Worm (Caenorhabditis elegans) whole organism, young adult: ENCODE results near the gene perm-5.

ENCODE experiments used
- B0336.3 ChIP-seq: fragments of 200-800 bp; sonication (Bioruptor generic); IDR thresholded peaks from 2 replicates; pipeline ENCODE4 v1.3.6; 2022; ENCODE audit warnings: missing genetic modification characterization, missing compliant biosample characterization
- C17E4.6 ChIP-seq: fragments of 200-800 bp; sonication (Bioruptor generic); IDR thresholded peaks from 2 replicates; pipeline ENCODE4 v1.3.6; 2022; ENCODE audit warnings: missing genetic modification reagents, missing genetic modification characterization, missing compliant biosample characterization
- F10E7.11 ChIP-seq: sonication (generic microtip); optimal IDR thresholded peaks from 2 replicates; lab custom pipeline; 2017; ENCODE audit warnings: mild to moderate bottlenecking, missing genetic modification characterization, moderate library complexity, missing compliant biosample characterization
- F33H1.4 ChIP-seq: fragments of 200-800 bp; sonication (Bioruptor generic); IDR thresholded peaks from 2 replicates; pipeline ENCODE4 v1.3.6; 2022; ENCODE audit warnings: missing genetic modification reagents, missing genetic modification characterization, missing compliant biosample characterization
- F37B4.10 ChIP-seq: fragments of 200-800 bp; sonication (Bioruptor generic); IDR thresholded peaks from 2 replicates; pipeline ENCODE4 v1.3.6; 2022; ENCODE audit warnings: missing genetic modification characterization, missing compliant biosample characterization
- K11D2.4 ChIP-seq: fragments of 200-800 bp; sonication (Bioruptor generic); IDR thresholded peaks from 2 replicates; pipeline ENCODE4 v1.3.6; 2022; ENCODE audit warnings: missing genetic modification reagents, missing genetic modification characterization, missing compliant biosample characterization
- T26A5.8 ChIP-seq: sonication (generic microtip); optimal IDR thresholded peaks from 2 replicates; lab custom pipeline; 2016; ENCODE audit warnings: missing genetic modification characterization, missing compliant biosample characterization
- Y67H2A.10 ChIP-seq: fragments of 200-800 bp; sonication (Bioruptor generic); conservative IDR thresholded peaks from 2 replicates; pipeline ENCODE4 v1.3.6; 2022; ENCODE audit warnings: missing genetic modification reagents, missing genetic modification characterization, missing compliant biosample characterization
- ama-1 ChIP-seq, 3 experiments: fragments of 150-350 bp in 1 of 3; sonication (generic microtip) in 2 of 3; optimal IDR thresholded peaks; 2 replicates each; lab custom pipeline; 2014 to 2018; ENCODE audit warnings: missing biosample characterization in 2 of 3, missing genetic modification characterization in 2 of 3, missing genetic modification reagents in 2 of 3
- atf-7 ChIP-seq: sonication (generic microtip); optimal IDR thresholded peaks from 2 replicates; lab custom pipeline; 2017; ENCODE audit warnings: mild to moderate bottlenecking, missing genetic modification characterization, missing compliant biosample characterization
- athp-1 ChIP-seq: sonication (generic microtip); optimal IDR thresholded peaks from 2 replicates; lab custom pipeline; 2017; ENCODE audit warnings: mild to moderate bottlenecking, missing genetic modification characterization, missing compliant biosample characterization
- cebp-2 ChIP-seq: fragments of 200-800 bp; sonication (Bioruptor generic); IDR thresholded peaks from 2 replicates; pipeline ENCODE4 v1.3.6; 2022; ENCODE audit warnings: missing genetic modification characterization, missing compliant biosample characterization
- ceh-100 ChIP-seq: fragments of 200-800 bp; sonication (Bioruptor generic); IDR thresholded peaks from 2 replicates; pipeline ENCODE4 v1.3.6; 2022; ENCODE audit warnings: missing genetic modification reagents, missing genetic modification characterization, missing compliant biosample characterization
- ceh-27 ChIP-seq: fragments of 200-800 bp; sonication (Bioruptor generic); optimal IDR thresholded peaks from 2 replicates; lab custom pipeline; 2018; ENCODE audit warnings: mild to moderate bottlenecking, missing genetic modification characterization, moderate library complexity, missing compliant biosample characterization
- ceh-40 ChIP-seq: fragments of 200-800 bp; sonication (Bioruptor generic); IDR thresholded peaks from 2 replicates; pipeline ENCODE4 v1.3.6; 2022; ENCODE audit warnings: missing genetic modification characterization, missing compliant biosample characterization
- ceh-58 ChIP-seq: fragments of 200-800 bp; sonication (Bioruptor generic); IDR thresholded peaks from 2 replicates; pipeline ENCODE4 v1.3.6; 2022; ENCODE audit warnings: missing genetic modification characterization, missing compliant biosample characterization
- ceh-79 ChIP-seq: sonication (generic microtip); optimal IDR thresholded peaks from 2 replicates; lab custom pipeline; 2017; ENCODE audit warnings: mild to moderate bottlenecking, missing genetic modification characterization, missing compliant biosample characterization
- dpff-1 ChIP-seq: sonication (generic microtip); optimal IDR thresholded peaks from 2 replicates; lab custom pipeline; 2017; ENCODE audit warnings: mild to moderate bottlenecking, missing genetic modification characterization, missing compliant biosample characterization
- egl-44 ChIP-seq: fragments of 200-800 bp; sonication (Bioruptor generic); IDR thresholded peaks from 2 replicates; pipeline ENCODE4 v1.3.6; 2022; ENCODE audit warnings: missing genetic modification reagents, missing genetic modification characterization, missing compliant biosample characterization
- him-1 ChIP-seq: sonication (generic microtip); optimal IDR thresholded peaks from 2 replicates; lab custom pipeline; 2016; ENCODE audit warnings: missing genotype, missing genetic modification reagents, missing genetic modification characterization, missing compliant biosample characterization
- hlh-12 ChIP-seq: sonication (generic microtip); optimal IDR thresholded peaks from 2 replicates; lab custom pipeline; 2016; ENCODE audit warnings: missing genetic modification characterization, missing compliant biosample characterization
- hmg-20 ChIP-seq: fragments of 200-800 bp; sonication (Bioruptor generic); IDR thresholded peaks from 2 replicates; pipeline ENCODE4 v1.3.6; 2022; ENCODE audit warnings: missing genetic modification reagents, missing genetic modification characterization, missing compliant biosample characterization
- hsf-1 ChIP-seq: fragments of 200-800 bp; sonication (Bioruptor generic); IDR thresholded peaks from 2 replicates; pipeline ENCODE4 v1.3.6; 2022; ENCODE audit warnings: missing genetic modification reagents, missing genetic modification characterization, missing compliant biosample characterization
- let-607 ChIP-seq, 2 experiments: fragments of 200-800 bp in 1 of 2; sonication (Bioruptor generic) in 1 of 2; sonication (generic microtip) in 1 of 2; optimal IDR thresholded peaks; 2 replicates each; lab custom pipeline; 2016 to 2018; ENCODE audit warnings: mild to moderate bottlenecking in 2 of 2, missing compliant biosample characterization in 2 of 2, missing genetic modification characterization in 2 of 2, moderate library complexity in 2 of 2, missing genotype in 1 of 2
- lin-40 ChIP-seq: sonication (generic microtip); optimal IDR thresholded peaks from 2 replicates; lab custom pipeline; 2016; ENCODE audit warnings: missing genetic modification characterization, mild to moderate bottlenecking, missing compliant biosample characterization, missing genotype, missing genetic modification reagents
- lsy-27 ChIP-seq: sonication (generic microtip); optimal IDR thresholded peaks from 2 replicates; lab custom pipeline; 2017; ENCODE audit warnings: missing genetic modification characterization, mild to moderate bottlenecking, missing compliant biosample characterization, antibody characterized with exemption, missing genotype, borderline replicate concordance; ENCODE audit not compliant: insufficient read depth
- madf-3 ChIP-seq: fragments of 200-800 bp; sonication (Bioruptor generic); IDR thresholded peaks from 2 replicates; pipeline ENCODE4 v1.3.6; 2022; ENCODE audit warnings: missing genetic modification reagents, missing genetic modification characterization, missing compliant biosample characterization
- madf-8 ChIP-seq: fragments of 200-800 bp; sonication (Bioruptor generic); conservative IDR thresholded peaks from 2 replicates; pipeline ENCODE4 v1.3.6; 2022; ENCODE audit warnings: missing genetic modification reagents, missing genetic modification characterization, missing compliant biosample characterization
- nfya-2 ChIP-seq: fragments of 200-800 bp; sonication (Bioruptor generic); IDR thresholded peaks from 2 replicates; pipeline ENCODE4 v1.3.6; 2022; ENCODE audit warnings: missing genetic modification reagents, missing genetic modification characterization, missing compliant biosample characterization
- nfyb-1 ChIP-seq: fragments of 200-800 bp; sonication (Bioruptor generic); IDR thresholded peaks from 2 replicates; pipeline ENCODE4 v1.3.6; 2022; ENCODE audit warnings: missing genetic modification reagents, missing genetic modification characterization, missing compliant biosample characterization
- nhr-80 ChIP-seq: sonication (generic microtip); optimal IDR thresholded peaks from 2 replicates; lab custom pipeline; 2016; ENCODE audit warnings: missing genetic modification characterization, missing compliant biosample characterization
- pha-4 ChIP-seq: fragments of 150-350 bp; sonication (generic microtip); optimal IDR thresholded peaks from 2 replicates; lab custom pipeline; 2014; ENCODE audit warnings: missing biosample characterization, missing genetic modification reagents, missing genetic modification characterization
- repo-1 ChIP-seq: sonication (generic microtip); optimal IDR thresholded peaks from 2 replicates; lab custom pipeline; 2017; ENCODE audit warnings: mild to moderate bottlenecking, missing genetic modification characterization, missing compliant biosample characterization
- sea-2 ChIP-seq: fragments of 200-800 bp; sonication (Bioruptor generic); IDR thresholded peaks from 2 replicates; pipeline ENCODE4 v1.3.6; 2022; ENCODE audit warnings: missing genetic modification characterization, missing compliant biosample characterization
- snpc-1.1 ChIP-seq: sonication (generic microtip); optimal IDR thresholded peaks from 2 replicates; lab custom pipeline; 2017; ENCODE audit warnings: missing genetic modification characterization, mild to moderate bottlenecking, missing compliant biosample characterization, antibody characterized with exemption, moderate library complexity, missing genotype, missing genetic modification reagents; ENCODE audit not compliant: insufficient read depth
- snpc-4 ChIP-seq, 5 experiments: fragments of 150-350 bp in 1 of 5; sonication (generic microtip) in 4 of 5; optimal IDR thresholded peaks; 2 replicates each; lab custom pipeline; 2014 to 2018; ENCODE audit warnings: missing genetic modification characterization in 5 of 5, missing biosample characterization in 3 of 5, antibody characterized with exemption in 2 of 5, mild to moderate bottlenecking in 2 of 5, missing compliant biosample characterization in 2 of 5, missing genotype in 2 of 5, moderate library complexity in 2 of 5, missing genetic modification reagents in 1 of 5
- tbp1 ChIP-seq: fragments of 200-800 bp; sonication (Bioruptor generic); optimal IDR thresholded peaks from 2 replicates; lab custom pipeline; 2018; ENCODE audit warnings: mild to moderate bottlenecking, missing genetic modification characterization, missing compliant biosample characterization
- unc-130 ChIP-seq: sonication (generic microtip); optimal IDR thresholded peaks from 2 replicates; lab custom pipeline; 2016; ENCODE audit warnings: missing genetic modification reagents, missing genetic modification characterization, missing compliant biosample characterization
- xnd-1 ChIP-seq: sonication (generic microtip); optimal IDR thresholded peaks from 2 replicates; lab custom pipeline; 2016; ENCODE audit warnings: missing genotype, missing genetic modification reagents, missing genetic modification characterization, missing compliant biosample characterization
- zim-3 ChIP-seq: sonication (generic microtip); optimal IDR thresholded peaks from 2 replicates; lab custom pipeline; 2017; ENCODE audit warnings: mild to moderate bottlenecking, missing genetic modification characterization, moderate library complexity, missing compliant biosample characterization
- ztf-26 ChIP-seq: sonication (generic microtip); optimal IDR thresholded peaks from 2 replicates; lab custom pipeline; 2017; ENCODE audit warnings: missing genetic modification characterization, missing compliant biosample characterization
- ztf-3 ChIP-seq: fragments of 200-800 bp; sonication (Bioruptor generic); optimal IDR thresholded peaks from 2 replicates; lab custom pipeline; 2018; ENCODE audit warnings: mild to moderate bottlenecking, missing genetic modification characterization, missing compliant biosample characterization
- ztf-6 ChIP-seq: fragments of 200-800 bp; sonication (Bioruptor generic); IDR thresholded peaks from 2 replicates; pipeline ENCODE4 v1.3.6; 2022; ENCODE audit warnings: missing genetic modification reagents, missing genetic modification characterization, missing compliant biosample characterization

Gene perm-5

ce11 chrIV:5659461-5659860 lies 43.8 kb downstream of the perm-5 start (continued):
- TF ChIP-seq snpc-1.1 (tag; lab: Kevin White, UChicago) (no peak), nfyb-1 (GFP tag; lab: Robert Waterston, UW) (peak; percentile 43; the same call in 1 of the 2 replicates), xnd-1 (tag; lab: Kevin White, UChicago) (no peak), ceh-58 (GFP tag; lab: Robert Waterston, UW) (no peak), athp-1 (tag; lab: Kevin White, UChicago) (no peak), ztf-26 (tag; lab: Kevin White, UChicago) (no peak)

- TF ChIP-seq nhr-80 (tag; lab: Kevin White, UChicago): peak; percentile 62
- peak; percentile 54 for TF ChIP-seq atf-7
- no peak for TF ChIP-seq dpff-1
- 0 out of 2 replicates have a peak, but pooled peaks have one; percentile 17 for TF ChIP-seq B0336.3 (GFP tag; lab: Robert Waterston, UW)
- no peak for TF ChIP-seq lin-40
- TF ChIP-seq ceh-79 (tag; lab: Kevin White, UChicago): no peak
- TF ChIP-seq hlh-12: no peak
- no peak for TF ChIP-seq repo-1 (tag; lab: Kevin White, UChicago)
- TF ChIP-seq nfya-2: no peak
- no peak for TF ChIP-seq unc-130 (GFP tag; lab: Kevin White, UChicago)
- TF ChIP-seq, all 124 proteins: peak for 3
Observed at ce11 chrIV:5658897-5659296, 44.4 kb downstream of the perm-5 start.

- TF ChIP-seq lsy-27 (tag; lab: Kevin White, UChicago) (no peak), hmg-20 (GFP tag; lab: Robert Waterston, UW) (no peak), cebp-2 (GFP tag; lab: Robert Waterston, UW) (no peak), zim-3 (tag; lab: Kevin White, UChicago) (no peak), C17E4.6 (GFP tag; lab: Robert Waterston, UW) (no peak), hlh-12 (no peak), tbp1 (GFP tag; lab: Kevin White, UChicago) (no peak), snpc-4 (GFP tag; optimal IDR thresholded peaks at IDR 0.05; lab: Kevin White, UChicago) (no peak), snpc-4 (tag; optimal IDR thresholded peaks at IDR 0.05; lab: Kevin White, UChicago) (no peak), T26A5.8 (tag; lab: Kevin White, UChicago) (no peak), madf-8 (no peak)
Observed at ce11 chrIV:5658225-5658624, 45.0 kb downstream of the perm-5 start.

ce11 chrIV:5657126-5657666 lies 46.1 kb downstream of the perm-5 start:
- TF ChIP-seq snpc-4 (GFP tag; optimal IDR thresholded peaks at IDR 0.05; lab: Kevin White, UChicago): no peak
- TF ChIP-seq snpc-4 (tag; optimal IDR thresholded peaks at IDR 0.05; lab: Kevin White, UChicago): peak; percentile 25 to 68 (median 48)
- no peak for TF ChIP-seq pha-4 (tag; lab: Kevin White, UChicago)
- TF ChIP-seq ztf-26 (tag; lab: Kevin White, UChicago): peak; percentile 57
- TF ChIP-seq let-607 (tag; optimal IDR thresholded peaks at IDR 0.05; lab: Kevin White, UChicago): no peak
- TF ChIP-seq Y67H2A.10 (GFP tag; lab: Robert Waterston, UW): no peak
- no peak for TF ChIP-seq sea-2 (GFP tag; lab: Robert Waterston, UW)
- peak; percentile 56; the same call in 1 of the 2 replicates for TF ChIP-seq hsf-1 (GFP tag; lab: Robert Waterston, UW)
- no peak for TF ChIP-seq ama-1 (optimal IDR thresholded peaks at IDR 0.05; lab: Kevin White, UChicago)
- TF ChIP-seq ama-1 (GFP tag; optimal IDR thresholded peaks at IDR 0.05; lab: Kevin White, UChicago): no peak
- TF ChIP-seq T26A5.8 (tag; lab: Kevin White, UChicago): no peak
- no peak for TF ChIP-seq egl-44 (GFP tag; lab: Robert Waterston, UW)
- TF ChIP-seq him-1 (tag; lab: Kevin White, UChicago): no peak
- TF ChIP-seq F33H1.4 (GFP tag; lab: Robert Waterston, UW): no peak
- TF ChIP-seq ceh-40 (GFP tag; lab: Robert Waterston, UW): no peak
- TF ChIP-seq ztf-3 (GFP tag; lab: Kevin White, UChicago): no peak
- TF ChIP-seq ceh-100: no peak
- no peak for TF ChIP-seq hmg-20 (GFP tag; lab: Robert Waterston, UW)
- TF ChIP-seq ztf-6: no peak
- TF ChIP-seq madf-3 (GFP tag; lab: Robert Waterston, UW): no peak
- TF ChIP-seq K11D2.4 (GFP tag; lab: Robert Waterston, UW): no peak
- no peak for TF ChIP-seq F37B4.10 (GFP tag; lab: Robert Waterston, UW)
- peak; percentile 9 for TF ChIP-seq ceh-27 (GFP tag; lab: Kevin White, UChicago)
- TF ChIP-seq zim-3 (tag; lab: Kevin White, UChicago): no peak
- peak; percentile 77 for TF ChIP-seq lin-40
- no peak for TF ChIP-seq F10E7.11
